Worm (Caenorhabditis elegans): ENCODE data around the gene ets-4.

DNA sequence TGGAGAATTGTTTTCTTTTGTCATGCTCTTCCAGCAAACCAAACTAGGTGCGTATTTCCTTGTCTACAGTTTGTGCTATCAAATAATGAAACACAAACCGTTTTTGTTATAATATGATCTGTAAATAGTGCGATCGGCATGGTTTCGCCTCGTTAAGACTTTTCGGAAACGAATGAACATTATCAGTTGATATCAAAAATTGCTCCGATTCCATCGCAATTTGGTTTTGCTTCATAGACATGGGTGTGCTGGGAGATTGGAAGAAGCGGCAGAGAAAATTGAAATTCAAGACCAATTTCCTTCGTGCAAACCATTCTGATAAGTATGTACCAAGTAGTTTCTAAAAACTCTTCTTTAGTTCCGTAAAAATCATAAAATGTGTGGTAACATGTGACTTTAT lies 19.4 kb downstream of the ets-4 start:
- no peak for TF ChIP-seq syd-9 (tag; optimal IDR thresholded peaks at IDR 0.05)
- no peak for TF ChIP-seq pax-1 (tag; optimal IDR thresholded peaks at IDR 0.05)
- no peak for TF ChIP-seq tbx-2 (tag; optimal IDR thresholded peaks at IDR 0.05)
- TF ChIP-seq odd-2 (tag; optimal IDR thresholded peaks at IDR 0.05), result no peak
- no peak for TF ChIP-seq ceh-30 (tag; optimal IDR thresholded peaks at IDR 0.05)
- TF ChIP-seq pha-4 (tag; optimal IDR thresholded peaks at IDR 0.05), result no peak
- no peak for TF ChIP-seq lin-11 (tag; optimal IDR thresholded peaks at IDR 0.05)
- no peak for TF ChIP-seq ceh-9 (tag; optimal IDR thresholded peaks at IDR 0.05)
- TF ChIP-seq pat-9 (tag; optimal IDR thresholded peaks at IDR 0.05), result no peak
- TF ChIP-seq hlh-13 (GFP tag; optimal IDR thresholded peaks at IDR 0.05), result no peak
- TF ChIP-seq mec-3 (tag; optimal IDR thresholded peaks at IDR 0.05; ENCODE audit: borderline replicate concordance), result no peak
- no peak for TF ChIP-seq elt-2 (tag; optimal IDR thresholded peaks at IDR 0.05)
- no peak for TF ChIP-seq ceh-48 (tag; optimal IDR thresholded peaks at IDR 0.05)
- no peak for TF ChIP-seq ama-1 (optimal IDR thresholded peaks at IDR 0.05)
